Worm (Caenorhabditis elegans): ENCODE measurements around the gene srbc-10.

srbc-10 gene

ce11 chrV:7455008-7455407 lies 37.8 kb downstream of the srbc-10 start, which contains the start of gene F25E5.2:
TSS of gene F25E5.2 (plus strand) at chrV:7455308.
- no peak for TF ChIP-seq zip-8 (tag; optimal IDR thresholded peaks at IDR 0.05)
- no peak for TF ChIP-seq ztf-11 (tag; optimal IDR thresholded peaks at IDR 0.05)
- no peak for TF ChIP-seq lsy-2 (tag; optimal IDR thresholded peaks at IDR 0.05)
- no peak for TF ChIP-seq mep-1 (tag; optimal IDR thresholded peaks at IDR 0.05)
- no peak for TF ChIP-seq blmp-1 (tag; optimal IDR thresholded peaks at IDR 0.05)
- no peak for TF ChIP-seq unc-62 (GFP tag; optimal IDR thresholded peaks at IDR 0.05)
- no peak for TF ChIP-seq ceh-43 (GFP tag; optimal IDR thresholded peaks at IDR 0.05)
- no peak for TF ChIP-seq unc-120 (tag; optimal IDR thresholded peaks at IDR 0.05; ENCODE audit: poor library complexity, severe bottlenecking)
- no peak for TF ChIP-seq M03D4.4 (tag; optimal IDR thresholded peaks at IDR 0.05)
- TF ChIP-seq lin-32 (GFP tag; optimal IDR thresholded peaks at IDR 0.05), result no peak
- TF ChIP-seq elt-3 (tag; optimal IDR thresholded peaks at IDR 0.05), result no peak
- no peak for TF ChIP-seq mls-2 (tag; optimal IDR thresholded peaks at IDR 0.05)
- TF ChIP-seq nhr-2 (tag; optimal IDR thresholded peaks at IDR 0.05), result no peak
- TF ChIP-seq drap-1 (GFP tag; optimal IDR thresholded peaks at IDR 0.05), result no peak
- no peak for TF ChIP-seq snpc-4 (tag; optimal IDR thresholded peaks at IDR 0.05)
- TF ChIP-seq ceh-39 (tag; optimal IDR thresholded peaks at IDR 0.05), result no peak
- no peak for TF ChIP-seq mab-5 (tag; optimal IDR thresholded peaks at IDR 0.05)
- no peak for TF ChIP-seq nhr-237 (tag; optimal IDR thresholded peaks at IDR 0.05)
- no peak for TF ChIP-seq hlh-1 (tag; optimal IDR thresholded peaks at IDR 0.05)

- TF ChIP-seq mep-1 (tag; optimal IDR thresholded peaks at IDR 0.05), result no peak
- no peak for TF ChIP-seq mab-5 (tag; optimal IDR thresholded peaks at IDR 0.05)
- TF ChIP-seq ham-2 (GFP tag; optimal IDR thresholded peaks at IDR 0.05), result no peak
- TF ChIP-seq unc-39 (tag; optimal IDR thresholded peaks at IDR 0.05), result no peak
- no peak for TF ChIP-seq sptf-1 (tag; optimal IDR thresholded peaks at IDR 0.05)
- no peak for TF ChIP-seq elt-3 (tag; optimal IDR thresholded peaks at IDR 0.05)
- no peak for TF ChIP-seq nhr-12 (tag; optimal IDR thresholded peaks at IDR 0.05)
Measured at ce11 chrV:7454236-7454635, 38.6 kb downstream of the srbc-10 start, which contains the start of gene try-8. TSS of gene try-8 (minus strand) at chrV:7454336.

- TF ChIP-seq zip-8 (tag; optimal IDR thresholded peaks at IDR 0.05), result no peak
- no peak for TF ChIP-seq nhr-2 (tag; optimal IDR thresholded peaks at IDR 0.05)
- TF ChIP-seq elt-1 (tag; optimal IDR thresholded peaks at IDR 0.05; ENCODE audit: borderline replicate concordance, insufficient read depth), result no peak
- no peak for TF ChIP-seq ztf-11 (tag; optimal IDR thresholded peaks at IDR 0.05)
Measured at ce11 chrV:7451421-7451820, 41.4 kb downstream of the srbc-10 start, which contains the start of gene try-11. TSS of gene try-11 (plus strand) at chrV:7451721.

- TF ChIP-seq nhr-28 (tag; optimal IDR thresholded peaks at IDR 0.05), result no peak
- no peak for TF ChIP-seq elt-3 (tag; optimal IDR thresholded peaks at IDR 0.05)
- no peak for TF ChIP-seq hlh-1 (tag; optimal IDR thresholded peaks at IDR 0.05)
- no peak for TF ChIP-seq flh-1 (GFP tag; optimal IDR thresholded peaks at IDR 0.05)
- no peak for TF ChIP-seq unc-62 (GFP tag; optimal IDR thresholded peaks at IDR 0.05)
- TF ChIP-seq M03D4.4 (tag; optimal IDR thresholded peaks at IDR 0.05), result no peak
- no peak for TF ChIP-seq ceh-43 (GFP tag; optimal IDR thresholded peaks at IDR 0.05)
- no peak for TF ChIP-seq drap-1 (GFP tag; optimal IDR thresholded peaks at IDR 0.05)
- no peak for TF ChIP-seq zip-8 (tag; optimal IDR thresholded peaks at IDR 0.05)
- TF ChIP-seq mep-1 (tag; optimal IDR thresholded peaks at IDR 0.05), result no peak
- TF ChIP-seq sem-2 (GFP tag; optimal IDR thresholded peaks at IDR 0.05), result no peak
- no peak for TF ChIP-seq tbx-8 (GFP tag; optimal IDR thresholded peaks at IDR 0.05)
- TF ChIP-seq unc-120 (tag; optimal IDR thresholded peaks at IDR 0.05; ENCODE audit: poor library complexity, severe bottlenecking), result no peak
- TF ChIP-seq mls-2 (tag; optimal IDR thresholded peaks at IDR 0.05), result no peak
- TF ChIP-seq cnd-1 (tag; optimal IDR thresholded peaks at IDR 0.05), result no peak
- TF ChIP-seq pha-4 (tag; optimal IDR thresholded peaks at IDR 0.05), result no peak
- no peak for TF ChIP-seq lin-13 (tag; optimal IDR thresholded peaks at IDR 0.05)
- TF ChIP-seq ceh-39 (tag; optimal IDR thresholded peaks at IDR 0.05), result no peak
- no peak for TF ChIP-seq mab-5 (tag; optimal IDR thresholded peaks at IDR 0.05)
Measured at ce11 chrV:7449303-7449827, 43.5 kb downstream of the srbc-10 start, which contains the start of gene try-12. TSS of gene try-12 (plus strand) at chrV:7449353.

- TF ChIP-seq lin-13 (tag; optimal IDR thresholded peaks at IDR 0.05), result no peak
Measured at ce11 chrV:7446965-7447364, 45.9 kb downstream of the srbc-10 start, which contains the start of gene F25E5.5. TSS of gene F25E5.5 (plus strand) at chrV:7447265.
